Fruit fly (Drosophila melanogaster): ENCODE results near the gene CG5418.

CG5418 gene

dm6 chr2L:12493101-12493770 is 40.2 kb upstream of the CG5418 start (continued):
- TF ChIP-seq wek (GFP tag; optimal IDR thresholded peaks at IDR 0.05) (peak; percentile 11), CG11456 (GFP tag; IDR thresholded peaks at IDR 0.05) (no peak), hkb (optimal IDR thresholded peaks at IDR 0.05) (no peak), hkb (GFP tag; IDR thresholded peaks at IDR 0.05) (peak; percentile 43; the same call in 1 of the 2 replicates), CG2199 (GFP tag; IDR thresholded peaks at IDR 0.05) (peak; percentile 88), otp (GFP tag; IDR thresholded peaks at IDR 0.05) (peak; percentile 54; the same call in 1 of the 3 replicates), CoRest (tag; optimal IDR thresholded peaks at IDR 0.05) (no peak), ab (GFP tag; optimal IDR thresholded peaks at IDR 0.05) (no peak), HLH3B (GFP tag; IDR thresholded peaks at IDR 0.05) (0 out of 2 replicates have a peak, but pooled peaks have one; percentile 12), CG3726 (GFP tag; IDR thresholded peaks at IDR 0.05) (no peak), B-H1 (GFP tag; IDR thresholded peaks at IDR 0.05) (no peak), cg (GFP tag; optimal IDR thresholded peaks at IDR 0.05) (no peak), CG8290 (GFP tag; optimal IDR thresholded peaks at IDR 0.05) (no peak), CG8290 (tag; optimal IDR thresholded peaks at IDR 0.05) (peak in 1 of 2 experiments; percentile 16), dmrt99B (tag; optimal IDR thresholded peaks at IDR 0.05) (no peak), Trl (optimal IDR thresholded peaks at IDR 0.05) (no peak), Trl (GFP tag; optimal IDR thresholded peaks at IDR 0.05) (no peak), org-1 (GFP tag; optimal IDR thresholded peaks at IDR 0.05) (no peak), eve (GFP tag; optimal IDR thresholded peaks at IDR 0.05) (no peak), CG10366 (GFP tag; IDR thresholded peaks at IDR 0.05) (no peak), CG10462 (GFP tag; optimal IDR thresholded peaks at IDR 0.05) (no peak), CG6854 (GFP tag; optimal IDR thresholded peaks at IDR 0.05) (no peak), CHES-1-like (GFP tag; optimal IDR thresholded peaks at IDR 0.05) (peak; percentile 25), CG8924 (tag; optimal IDR thresholded peaks at IDR 0.05) (peak; percentile 92), Bteb2 (GFP tag; optimal IDR thresholded peaks at IDR 0.05) (no peak), D (optimal IDR thresholded peaks at IDR 0.05) (no peak), D (GFP tag; optimal IDR thresholded peaks at IDR 0.05) (no peak), CG15073 (GFP tag; optimal IDR thresholded peaks at IDR 0.05) (no peak), CG17385 (GFP tag; optimal IDR thresholded peaks at IDR 0.05) (peak; percentile 33), luna (GFP tag; optimal IDR thresholded peaks at IDR 0.05) (no peak), Atf-2 (GFP tag; optimal IDR thresholded peaks at IDR 0.05) (no peak), bbx (GFP tag; IDR thresholded peaks at IDR 0.05; ENCODE audit: partially characterized antibody) (no peak), CG10431 (GFP tag; optimal IDR thresholded peaks at IDR 0.05) (peak; percentile 24)

- TF ChIP-seq chinmo (GFP tag; IDR thresholded peaks at IDR 0.05; ENCODE audit: partially characterized antibody), result 0 out of 4 replicates have a peak, but pooled peaks have one; percentile 7
- no peak for TF ChIP-seq Dbx (GFP tag; IDR thresholded peaks at IDR 0.05)
- peak in 1 of 2 experiments; percentile 90 for TF ChIP-seq Hr78 (GFP tag; optimal IDR thresholded peaks at IDR 0.05)
- TF ChIP-seq CG31224 (GFP tag; IDR thresholded peaks at IDR 0.05), result peak; percentile 28; the same call in 1 of the 2 replicates
Measured at dm6 chr2L:12489470-12489869, 36.4 kb upstream of the CG5418 start.

- TF ChIP-seq sug (tag; optimal IDR thresholded peaks at IDR 0.05) (peak; percentile 35), chinmo (GFP tag; IDR thresholded peaks at IDR 0.05; ENCODE audit: partially characterized antibody) (0 out of 4 replicates have a peak, but pooled peaks have one; percentile 17), Hr3 (GFP tag; optimal IDR thresholded peaks at IDR 0.05) (no peak), CG34376 (GFP tag; optimal IDR thresholded peaks at IDR 0.05) (peak; percentile 49), CG10147 (GFP tag; optimal IDR thresholded peaks at IDR 0.05) (no peak), cwo (GFP tag; optimal IDR thresholded peaks at IDR 0.05) (peak; percentile 74), CG10431 (GFP tag; optimal IDR thresholded peaks at IDR 0.05) (no peak), CG7987 (GFP tag; optimal IDR thresholded peaks at IDR 0.05) (peak; percentile 83), CG14667 (GFP tag; IDR thresholded peaks at IDR 0.05) (no peak), fd3F (GFP tag; optimal IDR thresholded peaks at IDR 0.05) (no peak)
Measured at dm6 chr2L:12487823-12488222, 34.8 kb upstream of the CG5418 start.
